Worm (Caenorhabditis elegans): ENCODE measurements around the gene clec-165.

ce11 chrIV:1266138-1266537 is 19.5 kb upstream of the clec-165 start:
- no peak for TF ChIP-seq fkh-10 (GFP tag; optimal IDR thresholded peaks at IDR 0.05)
- no peak for TF ChIP-seq pha-4 (tag; optimal IDR thresholded peaks at IDR 0.05)
- no peak for TF ChIP-seq K02D7.2 (tag; optimal IDR thresholded peaks at IDR 0.05)
- no peak for TF ChIP-seq hlh-6 (tag; optimal IDR thresholded peaks at IDR 0.05)
- no peak for TF ChIP-seq ahr-1 (tag; optimal IDR thresholded peaks at IDR 0.05)

Data from whole organism, late embryonic.